Worm (Caenorhabditis elegans) whole organism, L2 larva: ENCODE measurements around the gene chtl-1.

Experiments
- C34F6.9 ChIP-seq: fragments of 150-350 bp; optimal IDR thresholded peaks from 2 replicates; lab custom pipeline; 2014; ENCODE audit warnings: missing biosample characterization, missing genetic modification characterization
- F13H6.1 ChIP-seq: sonication (generic microtip); optimal IDR thresholded peaks from 2 replicates; lab custom pipeline; 2016; ENCODE audit warnings: missing genetic modification characterization, missing compliant biosample characterization
- R02D3.7 ChIP-seq: fragments of 150-350 bp; optimal IDR thresholded peaks from 2 replicates; lab custom pipeline; 2014; ENCODE audit warnings: missing biosample characterization, missing genetic modification characterization
- Y55F3AM.14 ChIP-seq: fragments of 200-800 bp; sonication (Bioruptor generic); optimal IDR thresholded peaks from 2 replicates; lab custom pipeline; 2018; ENCODE audit warnings: mild to moderate bottlenecking, missing genetic modification characterization, missing compliant biosample characterization
- ZK546.5 ChIP-seq: sonication (generic microtip); optimal IDR thresholded peaks from 2 replicates; lab custom pipeline; 2017; ENCODE audit warnings: missing biosample characterization, missing genetic modification characterization
- alr-1 ChIP-seq: fragments of 150-350 bp; optimal IDR thresholded peaks from 2 replicates; lab custom pipeline; 2014; ENCODE audit warnings: missing biosample characterization, missing genetic modification characterization
- aly-2 ChIP-seq: fragments of 150-350 bp; optimal IDR thresholded peaks from 2 replicates; lab custom pipeline; 2014; ENCODE audit warnings: missing biosample characterization, missing genetic modification characterization
- ama-1 ChIP-seq: fragments of 150-350 bp; optimal IDR thresholded peaks from 2 replicates; lab custom pipeline; 2018; ENCODE audit warnings: inconsistent platforms
- blmp-1 ChIP-seq: sonication (generic microtip); optimal IDR thresholded peaks from 2 replicates; lab custom pipeline; 2017; ENCODE audit warnings: missing genetic modification characterization, mild to moderate bottlenecking, missing compliant biosample characterization, antibody characterized with exemption, moderate library complexity; ENCODE audit not compliant: insufficient read depth
- ceh-16 ChIP-seq: fragments of 150-350 bp; optimal IDR thresholded peaks from 2 replicates; lab custom pipeline; 2014; ENCODE audit warnings: missing biosample characterization, missing genetic modification characterization
- ceh-82 ChIP-seq: fragments of 150-350 bp; optimal IDR thresholded peaks from 2 replicates; lab custom pipeline; 2014; ENCODE audit warnings: missing biosample characterization, missing genetic modification characterization
- crh-2 ChIP-seq: sonication (generic microtip); optimal IDR thresholded peaks from 2 replicates; lab custom pipeline; 2017; ENCODE audit warnings: missing biosample characterization, missing genetic modification characterization
- dmd-4 ChIP-seq: sonication (generic microtip); optimal IDR thresholded peaks from 2 replicates; lab custom pipeline; 2017; ENCODE audit warnings: missing biosample characterization, missing genetic modification characterization
- egl-27 ChIP-seq: sonication (generic microtip); optimal IDR thresholded peaks from 3 replicates; lab custom pipeline; 2017; ENCODE audit warnings: missing biosample characterization, missing genetic modification reagents, missing genetic modification characterization
- elt-1 ChIP-seq: fragments of 150-350 bp; optimal IDR thresholded peaks from 2 replicates; lab custom pipeline; 2014; ENCODE audit warnings: missing biosample characterization, missing genetic modification characterization
- elt-3 ChIP-seq: sonication (generic microtip); optimal IDR thresholded peaks from 2 replicates; lab custom pipeline; 2017; ENCODE audit warnings: missing biosample characterization, missing genetic modification characterization
- fos-1 ChIP-seq: fragments of 150-350 bp; optimal IDR thresholded peaks from 2 replicates; lab custom pipeline; 2014; ENCODE audit warnings: missing biosample characterization, missing genetic modification characterization
- gmeb-1 ChIP-seq: fragments of 150-350 bp; optimal IDR thresholded peaks from 2 replicates; lab custom pipeline; 2014; ENCODE audit warnings: missing biosample characterization, missing genetic modification characterization
- lin-11 ChIP-seq: fragments of 150-350 bp; sonication (generic microtip); optimal IDR thresholded peaks from 2 replicates; lab custom pipeline; 2014; ENCODE audit warnings: missing biosample characterization, missing genetic modification characterization, inconsistent platforms, mixed read lengths
- lin-13 ChIP-seq: fragments of 150-350 bp; optimal IDR thresholded peaks from 2 replicates; lab custom pipeline; 2014; ENCODE audit warnings: missing biosample characterization, missing genetic modification reagents, missing genetic modification characterization
- lin-39 ChIP-seq: fragments of 150-350 bp; optimal IDR thresholded peaks from 2 replicates; lab custom pipeline; 2014; ENCODE audit warnings: missing biosample characterization, missing genetic modification reagents, missing genetic modification characterization
- lsy-2 ChIP-seq, 2 experiments: fragments of 150-350 bp in 1 of 2; sonication (generic microtip) in 1 of 2; optimal IDR thresholded peaks; 2 replicates each; lab custom pipeline; 2014 to 2017; ENCODE audit warnings: missing biosample characterization in 2 of 2, missing genetic modification characterization in 2 of 2
- mab-5 ChIP-seq: fragments of 150-350 bp; optimal IDR thresholded peaks from 2 replicates; lab custom pipeline; 2014; ENCODE audit warnings: missing biosample characterization, missing genetic modification characterization
- mbf-1 ChIP-seq: sonication (generic microtip); optimal IDR thresholded peaks from 2 replicates; lab custom pipeline; 2017; ENCODE audit warnings: missing biosample characterization, missing genetic modification characterization
- mdl-1 ChIP-seq, 2 experiments: fragments of 150-350 bp in 1 of 2; sonication (generic microtip) in 1 of 2; optimal IDR thresholded peaks; 2 replicates each; lab custom pipeline; 2017; ENCODE audit warnings: missing biosample characterization in 2 of 2, missing genetic modification characterization in 2 of 2
- nhr-10 ChIP-seq: sonication (generic microtip); optimal IDR thresholded peaks from 2 replicates; lab custom pipeline; 2017; ENCODE audit warnings: missing biosample characterization, missing genetic modification characterization
- nhr-11 ChIP-seq: fragments of 150-350 bp; optimal IDR thresholded peaks from 2 replicates; lab custom pipeline; 2014; ENCODE audit warnings: missing biosample characterization, missing genetic modification characterization
- nhr-12 ChIP-seq: fragments of 150-350 bp; optimal IDR thresholded peaks from 2 replicates; lab custom pipeline; 2014; ENCODE audit warnings: missing biosample characterization, missing genetic modification characterization
- nhr-129 ChIP-seq: fragments of 150-350 bp; optimal IDR thresholded peaks from 2 replicates; lab custom pipeline; 2014; ENCODE audit warnings: missing biosample characterization, missing genetic modification characterization
- nhr-21 ChIP-seq: fragments of 150-350 bp; optimal IDR thresholded peaks from 2 replicates; lab custom pipeline; 2014; ENCODE audit warnings: missing biosample characterization, missing genetic modification characterization
- nhr-23 ChIP-seq: fragments of 150-350 bp; optimal IDR thresholded peaks from 2 replicates; lab custom pipeline; 2014; ENCODE audit warnings: missing biosample characterization, missing genetic modification reagents, missing genetic modification characterization
- nhr-237 ChIP-seq: fragments of 150-350 bp; optimal IDR thresholded peaks from 2 replicates; lab custom pipeline; 2014; ENCODE audit warnings: missing biosample characterization, missing genetic modification characterization
- nhr-25 ChIP-seq: fragments of 150-350 bp; sonication (generic microtip); optimal IDR thresholded peaks from 3 replicates; lab custom pipeline; 2014; ENCODE audit warnings: missing biosample characterization, missing genetic modification characterization
- nhr-6 ChIP-seq: fragments of 150-350 bp; optimal IDR thresholded peaks from 2 replicates; lab custom pipeline; 2014; ENCODE audit warnings: missing biosample characterization, missing genetic modification characterization
- nhr-77 ChIP-seq: fragments of 150-350 bp; optimal IDR thresholded peaks from 2 replicates; lab custom pipeline; 2014; ENCODE audit warnings: missing biosample characterization, missing genetic modification characterization
- peb-1 ChIP-seq: fragments of 150-350 bp; optimal IDR thresholded peaks from 2 replicates; lab custom pipeline; 2014; ENCODE audit warnings: missing biosample characterization, missing genetic modification characterization
- sem-4 ChIP-seq: fragments of 150-350 bp; optimal IDR thresholded peaks from 2 replicates; lab custom pipeline; 2014; ENCODE audit warnings: missing biosample characterization, missing genetic modification reagents, missing genetic modification characterization
- skn-1 ChIP-seq: sonication (generic microtip); optimal IDR thresholded peaks from 2 replicates; lab custom pipeline; 2017; ENCODE audit warnings: missing biosample characterization, missing genetic modification characterization
- sma-3 ChIP-seq: sonication (generic microtip); optimal IDR thresholded peaks from 2 replicates; lab custom pipeline; 2016; ENCODE audit warnings: missing genetic modification reagents, missing genetic modification characterization, missing compliant biosample characterization
- sma-9 ChIP-seq, 2 experiments: fragments of 150-350 bp in 1 of 2; sonication (generic microtip) in 1 of 2; optimal IDR thresholded peaks; 2 replicates each; lab custom pipeline; 2014 to 2016; ENCODE audit warnings: missing genetic modification characterization in 2 of 2, mild to moderate bottlenecking in 1 of 2, missing biosample characterization in 1 of 2, missing compliant biosample characterization in 1 of 2, missing genetic modification reagents in 1 of 2, moderate library complexity in 1 of 2
- snpc-4 ChIP-seq: fragments of 150-350 bp; optimal IDR thresholded peaks from 2 replicates; lab custom pipeline; 2014; ENCODE audit warnings: missing biosample characterization, missing genetic modification characterization
- unc-39 ChIP-seq: fragments of 150-350 bp; optimal IDR thresholded peaks from 2 replicates; lab custom pipeline; 2014; ENCODE audit warnings: missing biosample characterization, missing genetic modification characterization
- unc-55 ChIP-seq: fragments of 150-350 bp; sonication (generic microtip); optimal IDR thresholded peaks from 3 replicates; lab custom pipeline; 2014; ENCODE audit warnings: missing biosample characterization, missing genetic modification reagents, missing genetic modification characterization
- unc-62 ChIP-seq: fragments of 150-350 bp; optimal IDR thresholded peaks from 2 replicates; lab custom pipeline; 2014; ENCODE audit warnings: missing biosample characterization, missing genetic modification reagents, missing genetic modification characterization
- zag-1 ChIP-seq: fragments of 150-350 bp; optimal IDR thresholded peaks from 2 replicates; lab custom pipeline; 2014; ENCODE audit warnings: missing biosample characterization, missing genetic modification characterization
- ztf-1 ChIP-seq: fragments of 200-800 bp; sonication (Bioruptor generic); conservative IDR thresholded peaks from 2 replicates; pipeline ENCODE4 v1.3.6; 2022; ENCODE audit warnings: missing genetic modification characterization, missing compliant biosample characterization
- ztf-11 ChIP-seq: sonication (generic microtip); optimal IDR thresholded peaks from 2 replicates; lab custom pipeline; 2017; ENCODE audit warnings: missing biosample characterization, missing genetic modification characterization
- ztf-4 ChIP-seq: fragments of 150-350 bp; optimal IDR thresholded peaks from 2 replicates; lab custom pipeline; 2014; ENCODE audit warnings: missing biosample characterization, missing genetic modification characterization

Gene chtl-1

DNA sequence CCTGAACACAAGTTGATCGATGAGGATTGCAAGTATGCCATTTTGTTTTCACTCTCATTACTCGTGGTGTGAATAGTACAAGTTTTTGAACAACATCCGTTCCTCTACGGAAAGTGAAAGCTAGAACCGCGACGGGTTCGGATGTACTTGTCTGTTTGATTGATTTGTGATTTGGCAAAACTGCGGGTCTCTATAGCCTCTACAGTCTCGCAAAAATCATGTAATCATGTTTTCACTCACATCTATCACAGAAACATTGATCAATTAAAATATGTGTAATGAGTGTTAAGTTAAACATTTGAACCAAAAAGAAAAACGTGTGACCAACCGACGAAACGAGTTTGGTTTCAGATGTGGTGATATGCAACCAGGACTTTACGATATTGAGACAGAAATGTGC is 24.8 kb downstream of the chtl-1 start (continued):
- no peak for TF ChIP-seq mbf-1 (tag; lab: Kevin White, UChicago)
- TF ChIP-seq nhr-12 (tag; lab: Kevin White, UChicago), result no peak
- TF ChIP-seq sma-3, result peak; percentile 16
- peak; percentile 15 for TF ChIP-seq egl-27 (tag; lab: Kevin White, UChicago)

DNA sequence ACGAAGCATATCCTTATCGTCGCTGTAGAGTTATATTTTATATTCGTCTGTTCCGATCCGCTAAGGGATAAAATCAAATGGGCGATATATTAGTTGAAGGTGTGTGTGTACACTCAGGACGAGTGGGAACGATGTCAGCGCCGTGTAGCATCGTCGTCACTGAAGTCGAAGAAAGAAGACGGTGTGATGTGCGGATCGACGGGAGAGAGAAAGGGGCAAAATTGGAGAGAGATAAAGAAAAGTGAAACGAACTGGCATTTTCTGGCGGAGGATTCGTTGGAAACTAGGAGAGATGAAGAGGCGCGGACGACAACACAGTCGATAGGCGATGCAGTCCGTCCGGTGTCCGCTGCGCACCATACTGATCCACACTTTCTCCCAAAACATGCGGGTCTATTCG is 26.2 kb downstream of the chtl-1 start, which contains the start of gene C26B9.3:
TSS of gene C26B9.3 (plus strand) at position 343 of the 400 bp plus-strand sequence.
- TF ChIP-seq nhr-21 (tag; lab: Kevin White, UChicago) (peak; percentile 24), lin-13 (no peak), blmp-1 (tag; lab: Kevin White, UChicago) (peak; percentile 87), fos-1 (tag; lab: Kevin White, UChicago) (peak; percentile 14)

DNA sequence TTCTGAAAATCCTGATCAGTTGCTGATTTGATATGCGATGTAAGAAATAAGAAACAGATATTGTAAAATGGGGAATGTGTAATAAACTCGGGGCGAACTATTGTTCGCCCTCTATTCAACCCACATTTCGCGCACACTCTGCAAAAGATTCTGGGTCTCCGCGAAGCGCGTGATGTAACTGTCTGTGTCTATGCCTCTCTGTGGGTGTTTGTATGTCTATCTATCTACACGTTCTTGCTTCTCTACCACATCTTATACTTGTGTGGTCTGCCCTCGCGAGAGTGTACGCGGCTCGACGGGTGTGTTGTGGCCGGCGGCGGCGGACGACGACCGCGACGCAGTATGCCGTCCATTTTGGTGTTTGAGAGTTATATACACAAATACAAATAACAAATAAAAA is 27.6 kb downstream of the chtl-1 start:
- no peak for TF ChIP-seq nhr-23 (tag; lab: Kevin White, UChicago)
- TF ChIP-seq alr-1 (tag; lab: Kevin White, UChicago), result no peak
- no peak for TF ChIP-seq unc-62 (GFP tag; lab: Kevin White, UChicago)
- TF ChIP-seq ztf-11, result no peak
- TF ChIP-seq nhr-25, result peak; percentile 54
- peak; percentile 18 for TF ChIP-seq lin-11 (tag; lab: Kevin White, UChicago)
- TF ChIP-seq egl-27 (tag; lab: Kevin White, UChicago), result peak; percentile 66
- no peak for TF ChIP-seq ztf-1 (GFP tag; lab: Robert Waterston, UW)
- TF ChIP-seq ceh-16 (tag; lab: Kevin White, UChicago), result no peak
- TF ChIP-seq ceh-82 (tag; lab: Kevin White, UChicago), result no peak
- no peak for TF ChIP-seq nhr-12 (tag; lab: Kevin White, UChicago)
- TF ChIP-seq mbf-1 (tag; lab: Kevin White, UChicago), result no peak
- TF ChIP-seq sma-9 (GFP tag; optimal IDR thresholded peaks at IDR 0.05; lab: Kevin White, UChicago), result peak; percentile 71
- TF ChIP-seq sma-9 (tag; optimal IDR thresholded peaks at IDR 0.05; lab: Kevin White, UChicago), result no peak
- no peak for TF ChIP-seq nhr-6 (tag; lab: Kevin White, UChicago)
- no peak for TF ChIP-seq unc-39 (tag; lab: Kevin White, UChicago)
- no peak for TF ChIP-seq nhr-11 (tag; lab: Kevin White, UChicago)
- no peak for TF ChIP-seq aly-2 (tag; lab: Kevin White, UChicago)
- TF ChIP-seq nhr-21 (tag; lab: Kevin White, UChicago), result peak; percentile 35
- peak; percentile 77 for TF ChIP-seq unc-55 (GFP tag; lab: Kevin White, UChicago)
- peak; percentile 75 for TF ChIP-seq F13H6.1 (tag; lab: Kevin White, UChicago)
- no peak for TF ChIP-seq elt-3 (tag; lab: Kevin White, UChicago)
- TF ChIP-seq Y55F3AM.14 (GFP tag; lab: Kevin White, UChicago), result peak; percentile 61
- TF ChIP-seq lin-13, result peak; percentile 61
- peak; percentile 71 for TF ChIP-seq C34F6.9 (tag; lab: Kevin White, UChicago)
- TF ChIP-seq snpc-4 (tag; lab: Kevin White, UChicago), result peak; percentile 32
- TF ChIP-seq ama-1 (lab: Kevin White, UChicago), result no peak
- no peak for TF ChIP-seq ztf-4 (tag; lab: Kevin White, UChicago)
- TF ChIP-seq lin-39 (tag; lab: Kevin White, UChicago), result no peak
- no peak for TF ChIP-seq mab-5 (tag; lab: Kevin White, UChicago)
- TF ChIP-seq zag-1, result peak; percentile 65
- TF ChIP-seq sma-3, result peak; percentile 33
- peak; percentile 77 for TF ChIP-seq crh-2 (tag; lab: Kevin White, UChicago)
- TF ChIP-seq fos-1 (tag; lab: Kevin White, UChicago), result peak; percentile 49
- no peak for TF ChIP-seq nhr-77 (tag; lab: Kevin White, UChicago)
- peak; percentile 16 for TF ChIP-seq gmeb-1 (tag; lab: Kevin White, UChicago)
- TF ChIP-seq R02D3.7 (tag; lab: Kevin White, UChicago), result no peak
- TF ChIP-seq mdl-1 (tag; optimal IDR thresholded peaks at IDR 0.05; lab: Kevin White, UChicago), result peak; percentile 67 to 78
- no peak for TF ChIP-seq ZK546.5 (tag; lab: Kevin White, UChicago)
- TF ChIP-seq dmd-4 (tag; lab: Kevin White, UChicago), result no peak
- TF ChIP-seq nhr-10, result no peak
- TF ChIP-seq lsy-2 (tag; optimal IDR thresholded peaks at IDR 0.05; lab: Kevin White, UChicago), result peak in 1 of 2 experiments; percentile 62
- TF ChIP-seq elt-1 (tag; lab: Kevin White, UChicago), result no peak
- peak; percentile 79 for TF ChIP-seq nhr-129 (tag; lab: Kevin White, UChicago)
- no peak for TF ChIP-seq skn-1 (tag; lab: Kevin White, UChicago)
- TF ChIP-seq nhr-237, result no peak
- TF ChIP-seq blmp-1 (tag; lab: Kevin White, UChicago), result no peak
- TF ChIP-seq peb-1 (tag; lab: Kevin White, UChicago), result peak; percentile 52
- TF ChIP-seq sem-4 (tag; lab: Kevin White, UChicago), result peak; percentile 63
